Fruit fly (Drosophila melanogaster): ENCODE results near the gene betaTub85D.

The betaTub85D gene

DNA sequence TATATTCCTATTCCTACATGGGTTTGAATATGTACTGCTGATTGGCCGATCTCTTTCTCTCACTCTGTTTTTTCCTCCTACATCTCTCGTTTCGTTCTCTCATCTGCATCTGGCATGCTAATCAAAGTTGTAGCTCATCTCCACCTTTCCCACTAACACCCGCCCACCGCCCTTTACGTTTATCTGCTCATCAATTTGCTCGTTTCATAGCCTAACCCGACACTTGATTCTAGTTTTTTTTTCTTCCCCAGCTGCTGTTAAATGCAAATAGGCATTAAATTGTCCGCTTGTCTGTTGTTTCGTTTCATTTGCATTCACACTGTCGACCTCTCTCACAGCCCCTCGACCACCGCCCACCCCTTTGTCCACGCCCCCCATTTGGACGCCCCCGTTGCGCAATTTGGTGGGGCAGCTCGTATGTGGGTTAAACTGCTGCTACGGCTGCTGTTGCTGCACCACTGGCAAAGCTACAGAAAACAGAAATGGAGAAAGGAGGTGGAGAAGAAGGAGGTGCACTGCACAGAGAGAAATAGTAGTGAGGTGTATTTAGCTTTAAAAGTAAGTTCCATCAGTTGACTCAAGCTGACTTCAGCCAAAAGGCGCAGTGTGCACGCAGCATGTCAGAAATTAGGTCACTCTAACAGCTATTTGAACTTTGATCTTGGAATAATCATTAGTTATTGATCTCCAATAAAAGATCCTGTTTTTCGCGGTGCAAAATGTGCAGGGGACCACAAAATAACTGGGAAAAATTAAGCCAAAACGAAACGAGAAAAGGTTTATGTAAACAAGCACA is 10.6 kb upstream of the betaTub85D start (continued):
- no peak for TF ChIP-seq nom (GFP tag; optimal IDR thresholded peaks at IDR 0.05)
- TF ChIP-seq CG33557 (GFP tag; optimal IDR thresholded peaks at IDR 0.05): no peak
- peak; percentile 50; the same call in 1 of the 3 replicates for TF ChIP-seq zfh1 (GFP tag; IDR thresholded peaks at IDR 0.05)
- TF ChIP-seq z (GFP tag; IDR thresholded peaks at IDR 0.05): no peak
- TF ChIP-seq Dip2 (GFP tag; IDR thresholded peaks at IDR 0.05): no peak
- peak; percentile 7 to 17 for TF ChIP-seq Trl (optimal IDR thresholded peaks at IDR 0.05)
- no peak for TF ChIP-seq Trl (GFP tag; optimal IDR thresholded peaks at IDR 0.05)
- no peak for TF ChIP-seq trem (tag; optimal IDR thresholded peaks at IDR 0.05)
- TF ChIP-seq CG6689 (GFP tag; IDR thresholded peaks at IDR 0.05): 0 out of 2 replicates have a peak, but pooled peaks have one; percentile 7
- TF ChIP-seq Myb (GFP tag; optimal IDR thresholded peaks at IDR 0.05): no peak
- TF ChIP-seq ssp (GFP tag; IDR thresholded peaks at IDR 0.05): no peak
- no peak for TF ChIP-seq CkIIα-i1 (GFP tag; IDR thresholded peaks at IDR 0.05)
- TF ChIP-seq luna (GFP tag; optimal IDR thresholded peaks at IDR 0.05): no peak
- TF ChIP-seq Dip3 (GFP tag; optimal IDR thresholded peaks at IDR 0.05): no peak
- no peak for TF ChIP-seq CG12744 (GFP tag; optimal IDR thresholded peaks at IDR 0.05)
- TF ChIP-seq insv (GFP tag; optimal IDR thresholded peaks at IDR 0.05): no peak
- TF ChIP-seq Doc3 (GFP tag; IDR thresholded peaks at IDR 0.05; ENCODE audit: partially characterized antibody): 0 out of 3 replicates have a peak, but pooled peaks have one; percentile 12
- TF ChIP-seq Pdp1 (GFP tag; optimal IDR thresholded peaks at IDR 0.05): peak in 1 of 2 experiments; percentile 17
- no peak for TF ChIP-seq CG4854 (GFP tag; optimal IDR thresholded peaks at IDR 0.05)
- TF ChIP-seq CG1529 (GFP tag; optimal IDR thresholded peaks at IDR 0.05): no peak
- TF ChIP-seq CG17612 (GFP tag; IDR thresholded peaks at IDR 0.05): no peak
- TF ChIP-seq CG6272 (GFP tag; IDR thresholded peaks at IDR 0.05): no peak
- TF ChIP-seq CG4730 (GFP tag; IDR thresholded peaks at IDR 0.05): no peak
- no peak for TF ChIP-seq gcm (GFP tag; optimal IDR thresholded peaks at IDR 0.05)
- TF ChIP-seq CG15514 (GFP tag; optimal IDR thresholded peaks at IDR 0.05): no peak
- TF ChIP-seq Abd-B (GFP tag; optimal IDR thresholded peaks at IDR 0.05): no peak
- TF ChIP-seq seq (GFP tag; IDR thresholded peaks at IDR 0.05): no peak
- peak; percentile 66; the same call in 1 of the 3 replicates for TF ChIP-seq ci (GFP tag; IDR thresholded peaks at IDR 0.05)
- TF ChIP-seq CG1602 (GFP tag; optimal IDR thresholded peaks at IDR 0.05): no peak
- no peak for TF ChIP-seq onecut (GFP tag; IDR thresholded peaks at IDR 0.05)
- TF ChIP-seq CG6765 (GFP tag; optimal IDR thresholded peaks at IDR 0.05): no peak
- no peak for TF ChIP-seq Hmr (GFP tag; optimal IDR thresholded peaks at IDR 0.05)
- TF ChIP-seq sob (GFP tag; IDR thresholded peaks at IDR 0.05): no peak
- no peak for TF ChIP-seq CG1832 (GFP tag; optimal IDR thresholded peaks at IDR 0.05)
- TF ChIP-seq pho (GFP tag; optimal IDR thresholded peaks at IDR 0.05): no peak
- no peak for TF ChIP-seq crp (GFP tag; optimal IDR thresholded peaks at IDR 0.05)
- TF ChIP-seq CG11696 (GFP tag; IDR thresholded peaks at IDR 0.05): no peak
- no peak for TF ChIP-seq D19A (tag; optimal IDR thresholded peaks at IDR 0.05)
- TF ChIP-seq CG11695 (GFP tag; IDR thresholded peaks at IDR 0.05): no peak
- TF ChIP-seq ro (GFP tag; IDR thresholded peaks at IDR 0.05): no peak
- no peak for TF ChIP-seq gcm2 (GFP tag; optimal IDR thresholded peaks at IDR 0.05)
- no peak for TF ChIP-seq CG30431 (GFP tag; optimal IDR thresholded peaks at IDR 0.05)
- TF ChIP-seq trh (GFP tag; optimal IDR thresholded peaks at IDR 0.05): no peak
- no peak for TF ChIP-seq shn (GFP tag; optimal IDR thresholded peaks at IDR 0.05)
- no peak for TF ChIP-seq HmgZ (tag; optimal IDR thresholded peaks at IDR 0.05)
- no peak for TF ChIP-seq dimm (GFP tag; IDR thresholded peaks at IDR 0.05)
- no peak for TF ChIP-seq esg (GFP tag; conservative IDR thresholded peaks at IDR 0.05)
- 0 out of 2 replicates have a peak, but pooled peaks have one; percentile 34 for TF ChIP-seq bowl (GFP tag; IDR thresholded peaks at IDR 0.05)
- TF ChIP-seq hth (optimal IDR thresholded peaks at IDR 0.05): no peak
- TF ChIP-seq CG15269 (tag; optimal IDR thresholded peaks at IDR 0.05): no peak
- no peak for TF ChIP-seq jumu (GFP tag; optimal IDR thresholded peaks at IDR 0.05)

All from whole organism, embryonic.